Fruit fly (Drosophila melanogaster): ENCODE measurements around the gene CG14881.

Gene CG14881

dm6 chr3R:16403023-16403733 is 31.5 kb upstream of the CG14881 start, which contains the start of gene ss:
ss (minus strand) TSS chr3R:16403690.
- TF ChIP-seq Ets98B (GFP tag; IDR thresholded peaks at IDR 0.05) (no peak), CG13204 (GFP tag; optimal IDR thresholded peaks at IDR 0.05) (peak; percentile 20)

dm6 chr3R:16403734-16404057 is 31.0 kb upstream of the CG14881 start:
- no peak for TF ChIP-seq D1 (tag; optimal IDR thresholded peaks at IDR 0.05)
- 0 out of 3 replicates have a peak, but pooled peaks have one; percentile 34 for TF ChIP-seq CG4496 (GFP tag; IDR thresholded peaks at IDR 0.05)

dm6 chr3R:16406618-16407017 is 28.1 kb upstream of the CG14881 start:
- TF ChIP-seq CG14655 (GFP tag; optimal IDR thresholded peaks at IDR 0.05) (no peak), D1 (tag; optimal IDR thresholded peaks at IDR 0.05) (no peak), CG34367 (tag; optimal IDR thresholded peaks at IDR 0.05) (no peak), EcR (GFP tag; optimal IDR thresholded peaks at IDR 0.05) (no peak), gl (tag; optimal IDR thresholded peaks at IDR 0.05) (no peak), CG8159 (tag; optimal IDR thresholded peaks at IDR 0.05) (no peak), CG32121 (GFP tag; IDR thresholded peaks at IDR 0.05) (no peak), CG13204 (GFP tag; optimal IDR thresholded peaks at IDR 0.05) (no peak)

dm6 chr3R:16408434-16408833 is 26.3 kb upstream of the CG14881 start:
- no peak for TF ChIP-seq D1 (tag; optimal IDR thresholded peaks at IDR 0.05)
- TF ChIP-seq EcR (GFP tag; optimal IDR thresholded peaks at IDR 0.05), result no peak
- no peak for TF ChIP-seq CG4496 (GFP tag; IDR thresholded peaks at IDR 0.05)
- no peak for TF ChIP-seq CG8159 (tag; optimal IDR thresholded peaks at IDR 0.05)
- no peak for TF ChIP-seq CG14655 (GFP tag; optimal IDR thresholded peaks at IDR 0.05)
- no peak for TF ChIP-seq CG12605 (GFP tag; IDR thresholded peaks at IDR 0.05)
- TF ChIP-seq CG17806 (tag; optimal IDR thresholded peaks at IDR 0.05), result no peak
- TF ChIP-seq CG32121 (GFP tag; IDR thresholded peaks at IDR 0.05), result no peak
- TF ChIP-seq Ets98B (GFP tag; IDR thresholded peaks at IDR 0.05), result no peak
- TF ChIP-seq rn (GFP tag; IDR thresholded peaks at IDR 0.05), result no peak
- TF ChIP-seq fd96Ca (GFP tag; IDR thresholded peaks at IDR 0.05), result no peak
- no peak for TF ChIP-seq Pif1B (GFP tag; optimal IDR thresholded peaks at IDR 0.05)
- no peak for TF ChIP-seq CG9948 (tag; optimal IDR thresholded peaks at IDR 0.05)
- no peak for TF ChIP-seq Snoo (tag; optimal IDR thresholded peaks at IDR 0.05)
- no peak for TF ChIP-seq Pif1A (GFP tag; optimal IDR thresholded peaks at IDR 0.05)
- no peak for TF ChIP-seq CG8301 (tag; optimal IDR thresholded peaks at IDR 0.05)
- TF ChIP-seq CG34367 (tag; optimal IDR thresholded peaks at IDR 0.05), result no peak

- TF ChIP-seq fd96Ca (GFP tag; IDR thresholded peaks at IDR 0.05) (no peak), CG10348 (GFP tag; IDR thresholded peaks at IDR 0.05) (no peak), CG17806 (tag; optimal IDR thresholded peaks at IDR 0.05) (no peak), CG8301 (tag; optimal IDR thresholded peaks at IDR 0.05) (no peak), CG8159 (tag; optimal IDR thresholded peaks at IDR 0.05) (no peak), CG9948 (tag; optimal IDR thresholded peaks at IDR 0.05) (no peak), Pif1A (GFP tag; optimal IDR thresholded peaks at IDR 0.05) (no peak), CG32121 (GFP tag; IDR thresholded peaks at IDR 0.05) (no peak), Pif1B (GFP tag; optimal IDR thresholded peaks at IDR 0.05) (no peak), D1 (tag; optimal IDR thresholded peaks at IDR 0.05) (no peak), CG15710 (tag; optimal IDR thresholded peaks at IDR 0.05) (no peak), CG13204 (GFP tag; optimal IDR thresholded peaks at IDR 0.05) (no peak), CG34367 (tag; optimal IDR thresholded peaks at IDR 0.05) (no peak), CG14655 (GFP tag; optimal IDR thresholded peaks at IDR 0.05) (no peak), gl (tag; optimal IDR thresholded peaks at IDR 0.05) (no peak), rn (GFP tag; IDR thresholded peaks at IDR 0.05) (no peak), CG12605 (GFP tag; IDR thresholded peaks at IDR 0.05) (no peak), CG4496 (GFP tag; IDR thresholded peaks at IDR 0.05) (no peak)
Measured at dm6 chr3R:16410706-16411105, 24.0 kb upstream of the CG14881 start.

dm6 chr3R:16413734-16414133 is 21.0 kb upstream of the CG14881 start:
- TF ChIP-seq CG9948 (tag; optimal IDR thresholded peaks at IDR 0.05), result no peak
- TF ChIP-seq CG13204 (GFP tag; optimal IDR thresholded peaks at IDR 0.05), result no peak
- peak; percentile 71 for TF ChIP-seq CG8159 (tag; optimal IDR thresholded peaks at IDR 0.05)
- TF ChIP-seq CG17806 (tag; optimal IDR thresholded peaks at IDR 0.05), result no peak
- TF ChIP-seq D1 (tag; optimal IDR thresholded peaks at IDR 0.05), result no peak

dm6 chr3R:16416508-16416907 is 18.2 kb upstream of the CG14881 start:
- TF ChIP-seq CG13204 (GFP tag; optimal IDR thresholded peaks at IDR 0.05) (no peak), Snoo (tag; optimal IDR thresholded peaks at IDR 0.05) (no peak), CG34367 (tag; optimal IDR thresholded peaks at IDR 0.05) (no peak), gl (tag; optimal IDR thresholded peaks at IDR 0.05) (no peak), CG8159 (tag; optimal IDR thresholded peaks at IDR 0.05) (no peak), CG17806 (tag; optimal IDR thresholded peaks at IDR 0.05) (no peak), CG32121 (GFP tag; IDR thresholded peaks at IDR 0.05) (no peak), CG8301 (tag; optimal IDR thresholded peaks at IDR 0.05) (no peak), CG14655 (GFP tag; optimal IDR thresholded peaks at IDR 0.05) (no peak), Pif1B (GFP tag; optimal IDR thresholded peaks at IDR 0.05) (no peak), CG9948 (tag; optimal IDR thresholded peaks at IDR 0.05) (no peak), CG15710 (tag; optimal IDR thresholded peaks at IDR 0.05) (no peak)
